Worm (Caenorhabditis elegans): ENCODE data around the gene pezo-1.

pezo-1 gene

ce11 chrIV:9398512-9398911 lies 32.2 kb upstream of the pezo-1 start, which contains the start of gene F56D5.2:
TSS of gene F56D5.2 (minus strand) at chrIV:9398612.
- no peak for TF ChIP-seq dmd-6 (GFP tag; IDR thresholded peaks at IDR 0.05)
- TF ChIP-seq ztf-7 (tag; optimal IDR thresholded peaks at IDR 0.05), result no peak
- no peak for TF ChIP-seq saeg-2 (GFP tag; IDR thresholded peaks at IDR 0.05)
- no peak for TF ChIP-seq mes-2 (tag; optimal IDR thresholded peaks at IDR 0.05; ENCODE audit: poor library complexity, severe bottlenecking)
- peak; percentile 66 for TF ChIP-seq aha-1 (tag)
- TF ChIP-seq fkh-10 (GFP tag; optimal IDR thresholded peaks at IDR 0.05), result no peak

DNA sequence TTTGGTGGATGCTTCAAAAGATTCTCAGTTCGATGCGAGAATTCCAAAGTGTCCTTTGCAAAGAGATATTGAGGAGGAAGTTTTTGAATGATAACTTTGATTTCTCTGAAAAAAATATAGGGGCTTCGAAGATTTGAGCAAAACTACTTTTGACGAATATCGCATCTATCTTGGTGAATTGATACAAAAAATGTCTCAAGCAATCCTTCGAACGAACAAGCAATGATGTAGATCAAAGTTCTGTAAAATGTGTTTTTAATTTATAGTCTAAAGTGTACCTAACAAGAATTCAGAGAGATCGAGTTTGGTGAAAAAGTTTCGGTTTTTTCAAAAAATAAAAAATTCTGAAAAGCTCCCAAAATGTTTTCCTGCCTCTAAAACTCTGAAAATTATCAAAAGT lies 31.0 kb upstream of the pezo-1 start, which contains the start of gene F56D5.3:
F56D5.3 (plus strand) TSS at position 301 of the 400 bp plus-strand sequence.
- no peak for TF ChIP-seq nhr-28 (tag; optimal IDR thresholded peaks at IDR 0.05)
- no peak for TF ChIP-seq ceh-44 (GFP tag; IDR thresholded peaks at IDR 0.05)
- TF ChIP-seq aha-1 (tag), result no peak
- no peak for TF ChIP-seq F44E2.7 (GFP tag; IDR thresholded peaks at IDR 0.05)

ce11 chrIV:9396118-9396517 lies 29.8 kb upstream of the pezo-1 start, which contains the start of gene col-121:
TSS of gene col-121 (minus strand) at chrIV:9396218.
- TF ChIP-seq snpc-4 (tag; optimal IDR thresholded peaks at IDR 0.05), result no peak
- TF ChIP-seq hmg-1.1 (GFP tag; IDR thresholded peaks at IDR 0.05), result no peak
- no peak for TF ChIP-seq mxl-3 (GFP tag; optimal IDR thresholded peaks at IDR 0.05)
- no peak for TF ChIP-seq nhr-42 (GFP tag; IDR thresholded peaks at IDR 0.05)
- TF ChIP-seq nhr-6 (tag; optimal IDR thresholded peaks at IDR 0.05), result no peak

DNA sequence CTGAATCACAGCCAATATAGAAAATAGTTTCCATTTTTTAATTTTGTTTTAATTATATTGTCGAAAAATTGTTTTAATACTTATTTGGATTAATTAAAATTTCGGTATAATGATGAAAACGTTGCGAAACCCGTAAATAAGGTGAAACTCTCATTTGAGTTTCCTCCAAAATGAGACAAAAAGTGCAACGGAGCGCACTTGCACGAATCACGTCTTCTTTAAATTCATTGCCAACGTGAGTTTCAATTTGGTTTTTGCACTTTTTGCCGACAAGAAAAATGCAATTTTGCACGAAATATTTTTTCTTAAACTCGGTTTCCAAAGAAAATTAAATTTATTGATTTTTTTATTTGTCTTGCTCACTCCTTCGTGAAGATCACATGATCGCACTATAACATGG lies 19.7 kb upstream of the pezo-1 start, which contains the start of gene daf-15:
daf-15 (plus strand) TSS at position 171 of the 400 bp plus-strand sequence.
- TF ChIP-seq ceh-28 (tag; optimal IDR thresholded peaks at IDR 0.05) (no peak), snpc-1.2 (GFP tag; IDR thresholded peaks at IDR 0.05) (no peak), F49E8.2 (tag; optimal IDR thresholded peaks at IDR 0.05; ENCODE audit: borderline replicate concordance) (no peak), nhr-10 (tag; optimal IDR thresholded peaks at IDR 0.05) (no peak), mes-2 (tag; optimal IDR thresholded peaks at IDR 0.05; ENCODE audit: poor library complexity, severe bottlenecking) (no peak), aha-1 (tag) (peak; percentile 93), rbr-2 (tag; optimal IDR thresholded peaks at IDR 0.05) (peak; percentile 26), nhr-111 (GFP tag; optimal IDR thresholded peaks at IDR 0.05) (no peak), Y5F2A.4 (GFP tag; optimal IDR thresholded peaks at IDR 0.05) (no peak), F37D6.2 (tag; optimal IDR thresholded peaks at IDR 0.05) (no peak), nhr-6 (tag; optimal IDR thresholded peaks at IDR 0.05) (peak; percentile 46), ceh-82 (tag; optimal IDR thresholded peaks at IDR 0.05) (no peak), lin-13 (GFP tag; optimal IDR thresholded peaks at IDR 0.05) (no peak), fkh-10 (GFP tag; optimal IDR thresholded peaks at IDR 0.05) (no peak), zag-1 (tag; optimal IDR thresholded peaks at IDR 0.05) (no peak), spr-3 (GFP tag; optimal IDR thresholded peaks at IDR 0.05) (no peak), ztf-7 (tag; optimal IDR thresholded peaks at IDR 0.05) (no peak), mep-1 (tag; optimal IDR thresholded peaks at IDR 0.05) (peak; percentile 45), ceh-20 (GFP tag; IDR thresholded peaks at IDR 0.05) (no peak), unc-130 (GFP tag; optimal IDR thresholded peaks at IDR 0.05) (no peak), ceh-44 (GFP tag; IDR thresholded peaks at IDR 0.05) (no peak), zip-11 (GFP tag; IDR thresholded peaks at IDR 0.05) (no peak), egl-43 (GFP tag; IDR thresholded peaks at IDR 0.05) (no peak), lin-38 (GFP tag; IDR thresholded peaks at IDR 0.05) (peak; percentile 94), nhr-41 (GFP tag; IDR thresholded peaks at IDR 0.05) (no peak), daf-19 (GFP tag; conservative IDR thresholded peaks at IDR 0.05) (no peak), gei-8 (GFP tag; optimal IDR thresholded peaks at IDR 0.05) (no peak), saeg-2 (GFP tag; IDR thresholded peaks at IDR 0.05) (no peak), Y105C5A.15 (GFP tag; IDR thresholded peaks at IDR 0.05) (no peak), nhr-77 (tag; optimal IDR thresholded peaks at IDR 0.05) (no peak), R02D3.7 (tag; optimal IDR thresholded peaks at IDR 0.05) (no peak), hmg-1.1 (GFP tag; IDR thresholded peaks at IDR 0.05) (no peak), F10B5.3 (tag; optimal IDR thresholded peaks at IDR 0.05) (no peak), F26F4.8 (GFP tag; conservative IDR thresholded peaks at IDR 0.05) (no peak), lin-39 (tag; optimal IDR thresholded peaks at IDR 0.05) (no peak), ZK546.5 (tag; optimal IDR thresholded peaks at IDR 0.05) (no peak), duxl-1 (tag; optimal IDR thresholded peaks at IDR 0.05; ENCODE audit: poor library complexity) (no peak), ctbp-1 (GFP tag; IDR thresholded peaks at IDR 0.05) (no peak), unc-62 (GFP tag; optimal IDR thresholded peaks at IDR 0.05 in 1 of 2) (peak in 1 of 2 experiments; percentile 69), unc-62 (tag; optimal IDR thresholded peaks at IDR 0.05) (no peak)

Data from whole organism, L4 larva.